Fruit fly (Drosophila melanogaster): ENCODE results near the gene CG42716.

DNA sequence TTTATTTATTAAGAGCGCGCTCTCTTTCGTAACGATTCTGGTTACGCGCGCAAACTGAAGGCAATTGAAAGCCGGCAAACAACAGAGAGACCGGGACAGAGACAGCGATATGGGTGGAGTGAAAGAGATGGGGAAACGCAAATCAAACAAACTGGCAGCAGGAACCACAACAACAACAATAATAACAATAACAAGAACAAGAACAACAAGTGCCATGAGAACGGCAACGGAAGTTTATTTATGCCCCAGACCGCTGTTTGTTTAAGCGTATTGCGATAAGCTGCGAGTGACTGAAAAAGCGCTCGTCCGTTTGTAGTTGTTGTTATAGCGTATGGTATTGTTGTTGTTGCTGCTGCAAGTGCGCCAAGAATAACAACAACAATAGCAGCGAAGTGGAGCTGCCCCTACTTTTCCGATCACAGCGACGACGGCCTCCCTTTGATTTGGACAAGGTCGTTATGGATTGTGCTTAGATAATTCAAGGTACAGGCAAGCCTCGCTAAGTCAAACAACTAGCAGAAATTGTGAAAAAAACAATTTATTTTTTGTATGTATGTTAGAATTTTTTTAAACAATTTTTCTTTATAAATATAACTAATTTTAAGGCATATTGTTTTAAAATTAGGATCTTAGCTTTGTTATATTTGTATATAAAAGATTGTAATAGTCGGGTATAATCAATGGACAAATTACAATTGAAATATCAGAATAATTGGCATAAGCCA, 7.4 kb upstream of the CG42716 start:
- TF ChIP-seq Dll (optimal IDR thresholded peaks at IDR 0.05) (no peak), pan (optimal IDR thresholded peaks at IDR 0.05) (no peak), psq (optimal IDR thresholded peaks at IDR 0.05) (no peak), EcR (GFP tag; optimal IDR thresholded peaks at IDR 0.05) (no peak)
